Worm (Caenorhabditis elegans): ENCODE results near the gene grl-12.

The grl-12 gene

ce11 chrV:8658577-8659362 is 22.0 kb upstream of the grl-12 start (continued):
- TF ChIP-seq php-3 (GFP tag; IDR thresholded peaks at IDR 0.05), result no peak
- TF ChIP-seq egl-43 (GFP tag; IDR thresholded peaks at IDR 0.05), result no peak
- no peak for TF ChIP-seq mes-2 (tag; optimal IDR thresholded peaks at IDR 0.05; ENCODE audit: poor library complexity, severe bottlenecking)
- no peak for TF ChIP-seq pha-4 (GFP tag; IDR thresholded peaks at IDR 0.05)
- TF ChIP-seq pha-4 (tag; optimal IDR thresholded peaks at IDR 0.05), result peak; percentile 53
- TF ChIP-seq nhr-48 (tag; optimal IDR thresholded peaks at IDR 0.05), result peak; percentile 14
- peak; percentile 57; the same call in 1 of the 2 replicates for TF ChIP-seq ceh-20 (GFP tag; IDR thresholded peaks at IDR 0.05)
- TF ChIP-seq ceh-62 (tag; optimal IDR thresholded peaks at IDR 0.05), result no peak
- no peak for TF ChIP-seq nhr-111 (GFP tag; optimal IDR thresholded peaks at IDR 0.05)
- TF ChIP-seq T20F7.1 (GFP tag; optimal IDR thresholded peaks at IDR 0.05), result no peak
- TF ChIP-seq nhr-28 (tag; optimal IDR thresholded peaks at IDR 0.05), result peak; percentile 26
- TF ChIP-seq attf-4 (tag; optimal IDR thresholded peaks at IDR 0.05), result no peak
- no peak for TF ChIP-seq rbr-2 (tag; optimal IDR thresholded peaks at IDR 0.05)
- peak; percentile 21 to 65 for TF ChIP-seq mdl-1 (tag; optimal IDR thresholded peaks at IDR 0.05)
- TF ChIP-seq dmd-8 (GFP tag; IDR thresholded peaks at IDR 0.05), result no peak

ce11 chrV:8657911-8658310 is 21.1 kb upstream of the grl-12 start:
- TF ChIP-seq tra-1 (GFP tag; IDR thresholded peaks at IDR 0.05) (0 out of 2 replicates have a peak, but pooled peaks have one; percentile 5), dve-1 (tag; optimal IDR thresholded peaks at IDR 0.05; ENCODE audit: insufficient read depth) (peak; percentile 11), T20F7.1 (GFP tag; optimal IDR thresholded peaks at IDR 0.05) (no peak), ctbp-1 (GFP tag; IDR thresholded peaks at IDR 0.05) (no peak), aha-1 (tag) (no peak), spr-3 (GFP tag; optimal IDR thresholded peaks at IDR 0.05) (no peak), D1046.2 (GFP tag; IDR thresholded peaks at IDR 0.05) (no peak), T26A8.4 (GFP tag; IDR thresholded peaks at IDR 0.05) (no peak), set-16 (GFP tag; IDR thresholded peaks at IDR 0.05) (no peak), dmd-6 (GFP tag; IDR thresholded peaks at IDR 0.05) (peak; percentile 34), ZK337.2 (GFP tag; IDR thresholded peaks at IDR 0.05) (no peak), lin-1 (GFP tag; IDR thresholded peaks at IDR 0.05) (no peak), Y75B8A.6 (GFP tag; IDR thresholded peaks at IDR 0.05) (no peak), nhr-28 (tag; optimal IDR thresholded peaks at IDR 0.05) (peak; percentile 7), hlh-30 (tag; optimal IDR thresholded peaks at IDR 0.05; ENCODE audit: insufficient read depth) (peak; percentile 57), nhr-77 (tag; optimal IDR thresholded peaks at IDR 0.05) (no peak), madf-5 (GFP tag; IDR thresholded peaks at IDR 0.05) (no peak), ceh-44 (GFP tag; IDR thresholded peaks at IDR 0.05) (no peak), rbr-2 (tag; optimal IDR thresholded peaks at IDR 0.05) (no peak), Y5F2A.4 (GFP tag; optimal IDR thresholded peaks at IDR 0.05) (no peak), arid-1 (GFP tag; conservative IDR thresholded peaks at IDR 0.05) (no peak), madf-9 (GFP tag; conservative IDR thresholded peaks at IDR 0.05) (no peak), fos-1 (tag; optimal IDR thresholded peaks at IDR 0.05) (no peak)

ce11 chrV:8654460-8655419 is 17.9 kb upstream of the grl-12 start:
- TF ChIP-seq lim-7 (GFP tag; IDR thresholded peaks at IDR 0.05) (no peak), nhr-76 (tag; optimal IDR thresholded peaks at IDR 0.05) (peak; percentile 72), ceh-82 (tag; optimal IDR thresholded peaks at IDR 0.05) (no peak), nhr-237 (tag; optimal IDR thresholded peaks at IDR 0.05) (no peak), ceh-32 (tag; optimal IDR thresholded peaks at IDR 0.05; ENCODE audit: poor library complexity) (no peak), hlh-30 (tag; optimal IDR thresholded peaks at IDR 0.05; ENCODE audit: insufficient read depth) (peak; percentile 14), skn-1 (tag; optimal IDR thresholded peaks at IDR 0.05) (no peak), nhr-25 (tag; optimal IDR thresholded peaks at IDR 0.05; ENCODE audit: borderline replicate concordance, insufficient read depth) (no peak), hlh-11 (tag; optimal IDR thresholded peaks at IDR 0.05) (peak; percentile 10), mxl-2 (GFP tag; conservative IDR thresholded peaks at IDR 0.05) (no peak), unc-39 (tag; optimal IDR thresholded peaks at IDR 0.05) (no peak), lsy-2 (tag; optimal IDR thresholded peaks at IDR 0.05) (peak in 1 of 2 experiments; percentile 11)
